Fruit fly (Drosophila melanogaster) whole organism, embryonic: Measurements from ENCODE around the gene Gdi.

ENCODE experiments used
- Bteb2 ChIP-seq: fragments of 200-800 bp; sonication (Bioruptor generic); optimal IDR thresholded peaks from 2 replicates; lab custom pipeline; 2016; ENCODE audit warnings: missing biosample characterization, missing genetic modification characterization
- CG10209 ChIP-seq: fragments of 200-800 bp; sonication (Bioruptor generic); optimal IDR thresholded peaks from 3 replicates; lab custom pipeline; 2017; ENCODE audit warnings: missing biosample characterization, mild to moderate bottlenecking, missing genetic modification characterization, missing genetic modification reagents
- CG11723 ChIP-seq: fragments of 200-800 bp; sonication (Bioruptor generic); optimal IDR thresholded peaks from 2 replicates; lab custom pipeline; 2017; ENCODE audit warnings: missing biosample characterization, mild to moderate bottlenecking, missing genetic modification characterization
- CG12219 ChIP-seq: fragments of 200-800 bp; sonication (Bioruptor generic); optimal IDR thresholded peaks from 3 replicates; lab custom pipeline; 2018; ENCODE audit warnings: missing biosample characterization, mild to moderate bottlenecking, missing genetic modification characterization
- CG12236 ChIP-seq: fragments of 200-800 bp; sonication (Bioruptor generic); optimal IDR thresholded peaks from 2 replicates; lab custom pipeline; 2016; ENCODE audit warnings: missing biosample characterization, missing genetic modification characterization
- CG12391 ChIP-seq: fragments of 200-800 bp; sonication (Bioruptor generic); optimal IDR thresholded peaks from 3 replicates; lab custom pipeline; 2018; ENCODE audit warnings: missing biosample characterization, mild to moderate bottlenecking, missing genetic modification characterization, moderate library complexity
- CG13624 ChIP-seq: fragments of 200-800 bp; sonication (Bioruptor generic); optimal IDR thresholded peaks from 2 replicates; lab custom pipeline; 2016; ENCODE audit warnings: missing biosample characterization, missing genetic modification characterization
- CG15269 ChIP-seq: fragments of 200-800 bp; sonication (Bioruptor generic); optimal IDR thresholded peaks from 2 replicates; lab custom pipeline; 2018; ENCODE audit warnings: missing biosample characterization, mild to moderate bottlenecking, missing genetic modification characterization, moderate library complexity
- CG16813 ChIP-seq: fragments of 200-800 bp; sonication (Bioruptor generic); IDR thresholded peaks from 3 replicates; pipeline ENCODE4 v1.3.6; 2022; ENCODE audit warnings: missing biosample characterization, missing genetic modification characterization; ENCODE audit not compliant: partially characterized antibody
- CG17186 ChIP-seq: fragments of 200-800 bp; sonication (Bioruptor generic); optimal IDR thresholded peaks from 3 replicates; lab custom pipeline; 2017; ENCODE audit warnings: missing biosample characterization, missing genetic modification reagents, missing genetic modification characterization
- CG18011 ChIP-seq: fragments of 200-800 bp; sonication (Bioruptor generic); optimal IDR thresholded peaks from 2 replicates; lab custom pipeline; 2017; ENCODE audit warnings: missing biosample characterization, missing genetic modification characterization, mild to moderate bottlenecking, moderate library complexity, missing genotype
- CG31441 ChIP-seq: fragments of 200-800 bp; sonication (Bioruptor generic); IDR thresholded peaks from 2 replicates; pipeline ENCODE4 v1.3.6; 2022; ENCODE audit warnings: missing biosample characterization, missing genetic modification characterization
- CG33557 ChIP-seq: fragments of 200-800 bp; sonication (Bioruptor generic); optimal IDR thresholded peaks from 2 replicates; lab custom pipeline; 2019; ENCODE audit warnings: missing biosample characterization, mild to moderate bottlenecking, missing genetic modification characterization, moderate library complexity
- CG34422 ChIP-seq: fragments of 200-800 bp; sonication (Bioruptor generic); IDR thresholded peaks from 3 replicates; pipeline ENCODE4 v1.3.6; 2022; ENCODE audit warnings: missing biosample characterization, missing genetic modification characterization
- CG4282 ChIP-seq: fragments of 200-800 bp; sonication (Bioruptor generic); optimal IDR thresholded peaks from 2 replicates; lab custom pipeline; 2016; ENCODE audit warnings: missing biosample characterization, missing genetic modification characterization
- CG6254 ChIP-seq: fragments of 200-800 bp; sonication (Bioruptor generic); optimal IDR thresholded peaks from 3 replicates; lab custom pipeline; 2017; ENCODE audit warnings: mild to moderate bottlenecking, missing biosample characterization, missing genetic modification reagents, missing genetic modification characterization
- CG7357 ChIP-seq: fragments of 200-800 bp; sonication (Bioruptor generic); IDR thresholded peaks from 3 replicates; pipeline ENCODE4 v1.3.6; 2022; ENCODE audit warnings: missing biosample characterization, missing genetic modification characterization
- CG8388 ChIP-seq: fragments of 200-800 bp; sonication (Bioruptor generic); optimal IDR thresholded peaks from 2 replicates; lab custom pipeline; 2019; ENCODE audit warnings: missing biosample characterization, mild to moderate bottlenecking, missing genetic modification characterization, moderate library complexity
- CG9609 ChIP-seq: fragments of 200-800 bp; sonication (Bioruptor generic); optimal IDR thresholded peaks from 3 replicates; lab custom pipeline; 2016; ENCODE audit warnings: missing biosample characterization, missing genetic modification characterization
- CG9727 ChIP-seq: fragments of 200-800 bp; sonication (Bioruptor generic); optimal IDR thresholded peaks from 3 replicates; lab custom pipeline; 2017; ENCODE audit warnings: missing biosample characterization, mild to moderate bottlenecking, missing genetic modification characterization
- Chrac-16 ChIP-seq: fragments of 200-800 bp; sonication (Bioruptor generic); optimal IDR thresholded peaks from 3 replicates; lab custom pipeline; 2016; ENCODE audit warnings: missing biosample characterization, missing genetic modification characterization
- ERR ChIP-seq: fragments of 200-800 bp; sonication (Bioruptor generic); optimal IDR thresholded peaks from 2 replicates; lab custom pipeline; 2016; ENCODE audit warnings: missing biosample characterization, missing genetic modification characterization
- Hand ChIP-seq: fragments of 200-800 bp; sonication (Bioruptor generic); optimal IDR thresholded peaks from 2 replicates; lab custom pipeline; 2017; ENCODE audit warnings: mild to moderate bottlenecking, missing biosample characterization, missing genetic modification reagents, missing genetic modification characterization
- Myb ChIP-seq: fragments of 200-800 bp; sonication (Bioruptor generic); optimal IDR thresholded peaks from 2 replicates; lab custom pipeline; 2016; ENCODE audit warnings: missing biosample characterization, missing genetic modification characterization
- NK7.1 ChIP-seq: fragments of 200-800 bp; sonication (Bioruptor generic); optimal IDR thresholded peaks from 3 replicates; lab custom pipeline; 2016; ENCODE audit warnings: missing biosample characterization, missing genetic modification characterization
- Nf-YA ChIP-seq: fragments of 200-800 bp; sonication (Bioruptor generic); IDR thresholded peaks from 2 replicates; pipeline ENCODE4 v1.3.6; 2022; ENCODE audit warnings: missing biosample characterization, missing genetic modification characterization
- Oaz ChIP-seq: fragments of 200-800 bp; sonication (Bioruptor generic); IDR thresholded peaks from 2 replicates; pipeline ENCODE4 v1.3.6; 2022; ENCODE audit warnings: missing biosample characterization, missing genetic modification characterization
- Stat92E ChIP-seq, 3 experiments: fragments of >200 bp in 2 of 3; fragments of 200-800 bp in 1 of 3; sonication (Bioruptor generic) in 1 of 3; optimal IDR thresholded peaks; 2 replicates each; lab custom pipeline; 2017 to 2019; ENCODE audit warnings: missing biosample characterization in 3 of 3, missing genetic modification characterization in 3 of 3, mild to moderate bottlenecking in 1 of 3, moderate library complexity in 1 of 3
- Tbp ChIP-seq: fragments of >200 bp; optimal IDR thresholded peaks from 2 replicates; lab custom pipeline; 2018; ENCODE audit warnings: missing biosample characterization, missing genetic modification characterization
- Vsx1 ChIP-seq: fragments of 200-800 bp; sonication (Bioruptor generic); optimal IDR thresholded peaks from 2 replicates; lab custom pipeline; 2017; ENCODE audit warnings: missing biosample characterization, mild to moderate bottlenecking, missing genetic modification characterization, missing genetic modification reagents
- ab ChIP-seq: fragments of 200-800 bp; sonication (Bioruptor generic); optimal IDR thresholded peaks from 2 replicates; lab custom pipeline; 2016; ENCODE audit warnings: missing biosample characterization, missing genetic modification characterization
- bcd ChIP-seq: fragments of 200-800 bp; sonication (Bioruptor generic); optimal IDR thresholded peaks from 2 replicates; lab custom pipeline; 2017; ENCODE audit warnings: missing biosample characterization, mild to moderate bottlenecking, missing genetic modification characterization
- chn ChIP-seq: fragments of 200-800 bp; sonication (Bioruptor generic); optimal IDR thresholded peaks from 2 replicates; lab custom pipeline; 2016; ENCODE audit warnings: missing biosample characterization, missing genetic modification characterization
- ci ChIP-seq: fragments of 200-800 bp; sonication (Bioruptor generic); IDR thresholded peaks from 3 replicates; pipeline ENCODE4 v1.3.6; 2022; ENCODE audit warnings: missing biosample characterization, missing genetic modification characterization
- danr ChIP-seq: fragments of 200-800 bp; sonication (Bioruptor generic); IDR thresholded peaks from 2 replicates; pipeline ENCODE4 v1.3.6; 2022; ENCODE audit warnings: missing biosample characterization, missing genetic modification characterization
- eve ChIP-seq, 2 experiments: fragments of >200 bp; optimal IDR thresholded peaks; 2 replicates each; lab custom pipeline; 2017; ENCODE audit warnings: missing biosample characterization in 2 of 2, missing genetic modification characterization in 2 of 2
- ftz-f1 ChIP-seq: fragments of 200-800 bp; sonication (Bioruptor generic); optimal IDR thresholded peaks from 2 replicates; lab custom pipeline; 2016; ENCODE audit warnings: missing biosample characterization, missing genetic modification characterization
- fu2 ChIP-seq: fragments of 200-800 bp; sonication (Bioruptor generic); optimal IDR thresholded peaks from 2 replicates; lab custom pipeline; 2016; ENCODE audit warnings: missing biosample characterization, missing genetic modification characterization
- hkb ChIP-seq, 2 experiments: fragments of 200-800 bp in 1 of 2; fragments of >200 bp in 1 of 2; sonication (Bioruptor generic) in 1 of 2; IDR thresholded peaks in 1 of 2; optimal IDR thresholded peaks in 1 of 2; 2 replicates each; pipeline versions ENCODE4 v1.3.6 to Lab custom; 2017 to 2022; ENCODE audit warnings: missing biosample characterization in 1 of 2, missing genetic modification characterization in 1 of 2
- kni ChIP-seq: fragments of 200-800 bp; sonication (Bioruptor generic); optimal IDR thresholded peaks from 3 replicates; lab custom pipeline; 2017; ENCODE audit warnings: mild to moderate bottlenecking, missing biosample characterization, missing genetic modification reagents, missing genetic modification characterization
- onecut ChIP-seq: fragments of 200-800 bp; sonication (Bioruptor generic); IDR thresholded peaks from 2 replicates; pipeline ENCODE4 v1.3.6; 2022; ENCODE audit warnings: missing biosample characterization, missing genetic modification characterization
- peb ChIP-seq: fragments of 200-800 bp; sonication (Bioruptor generic); IDR thresholded peaks from 2 replicates; pipeline ENCODE4 v1.3.6; 2022; ENCODE audit warnings: missing biosample characterization, missing genetic modification characterization
- pita ChIP-seq: fragments of 200-800 bp; sonication (Bioruptor generic); optimal IDR thresholded peaks from 2 replicates; lab custom pipeline; 2017; ENCODE audit warnings: missing biosample characterization, mild to moderate bottlenecking, missing genetic modification characterization
- ranshi ChIP-seq: fragments of 200-800 bp; sonication (Bioruptor generic); IDR thresholded peaks from 2 replicates; pipeline ENCODE4 v1.3.6; 2022; ENCODE audit warnings: missing biosample characterization, missing genetic modification characterization
- scrt ChIP-seq: fragments of 200-800 bp; sonication (Bioruptor generic); optimal IDR thresholded peaks from 2 replicates; lab custom pipeline; 2018; ENCODE audit warnings: missing biosample characterization, mild to moderate bottlenecking, missing genetic modification characterization, moderate library complexity
- shn ChIP-seq: fragments of 200-800 bp; sonication (Bioruptor generic); optimal IDR thresholded peaks from 3 replicates; lab custom pipeline; 2016; ENCODE audit warnings: missing biosample characterization, missing genetic modification characterization
- sima ChIP-seq: fragments of 200-800 bp; sonication (Bioruptor generic); optimal IDR thresholded peaks from 2 replicates; lab custom pipeline; 2016; ENCODE audit warnings: missing biosample characterization, missing genetic modification characterization
- tin ChIP-seq: fragments of 200-800 bp; sonication (Bioruptor generic); optimal IDR thresholded peaks from 3 replicates; lab custom pipeline; 2016; ENCODE audit warnings: missing biosample characterization, missing genetic modification characterization
- tup ChIP-seq: fragments of 200-800 bp; sonication (Bioruptor generic); optimal IDR thresholded peaks from 2 replicates; lab custom pipeline; 2016; ENCODE audit warnings: missing biosample characterization, mild to moderate bottlenecking, missing genetic modification characterization, moderate library complexity
- twi ChIP-seq: fragments of 200-800 bp; optimal IDR thresholded peaks from 2 replicates; lab custom pipeline; 2019; ENCODE audit warnings: missing biosample characterization, mild to moderate bottlenecking, missing genetic modification characterization, moderate library complexity
- unpg ChIP-seq: fragments of 200-800 bp; sonication (Bioruptor generic); optimal IDR thresholded peaks from 3 replicates; lab custom pipeline; 2018; ENCODE audit warnings: missing biosample characterization, mild to moderate bottlenecking, missing genetic modification characterization, moderate library complexity
- yki ChIP-seq: fragments of >200 bp; optimal IDR thresholded peaks from 3 replicates; lab custom pipeline; 2018

Gdi gene

DNA sequence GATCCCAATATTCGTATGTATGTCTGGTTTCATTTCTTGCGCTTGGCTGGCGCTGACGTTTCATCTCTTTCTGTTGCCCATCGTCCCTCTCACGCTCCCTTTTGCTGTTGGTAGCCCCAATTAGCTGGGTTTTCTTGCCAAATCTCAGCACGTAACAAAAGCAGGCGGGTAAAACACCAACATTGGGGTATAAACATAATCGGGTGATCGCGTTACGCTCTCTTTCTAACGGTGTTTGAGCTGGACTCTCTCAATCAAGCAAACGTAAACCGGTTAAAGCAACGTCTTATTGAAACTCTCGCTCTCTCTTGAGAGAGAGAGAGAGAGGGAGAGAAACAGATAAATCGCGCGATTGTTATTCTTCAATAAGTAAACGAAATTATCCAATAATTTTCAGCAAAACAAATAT, 28.1 kb upstream of the Gdi start (continued):
- TF ChIP-seq CG16813 (no peak), ci (no peak), yki (peak; percentile 63), hkb (optimal IDR thresholded peaks at IDR 0.05; lab: Kevin White, UChicago) (no peak), hkb (GFP tag; IDR thresholded peaks at IDR 0.05; lab: Robert Waterston, UW) (peak; percentile 31; the same call in 1 of the 2 replicates), CG10209 (no peak), CG4282 (GFP tag; lab: Kevin White, UChicago) (no peak), CG6254 (GFP tag; lab: Kevin White, UChicago) (no peak), ab (GFP tag; lab: Kevin White, UChicago) (no peak), eve (GFP tag; optimal IDR thresholded peaks at IDR 0.05; lab: Kevin White, UChicago) (no peak), CG11723 (GFP tag; lab: Kevin White, UChicago) (no peak), scrt (GFP tag; lab: Kevin White, UChicago) (no peak), CG12236 (no peak), Tbp (GFP tag; lab: Kevin White, UChicago) (no peak), CG17186 (GFP tag; lab: Kevin White, UChicago) (no peak), Hand (GFP tag; lab: Kevin White, UChicago) (no peak), twi (no peak), Myb (no peak), pita (GFP tag; lab: Kevin White, UChicago) (no peak), CG8388 (no peak), Stat92E (GFP tag; optimal IDR thresholded peaks at IDR 0.05; lab: Kevin White, UChicago) (no peak), CG7357 (GFP tag; lab: Robert Waterston, UW) (no peak), chn (GFP tag; lab: Kevin White, UChicago) (no peak), CG12219 (GFP tag; lab: Kevin White, UChicago) (no peak), CG15269 (peak; percentile 70), ftz-f1 (GFP tag; lab: Kevin White, UChicago) (no peak), bcd (no peak), NK7.1 (GFP tag; lab: Kevin White, UChicago) (no peak), sima (GFP tag; lab: Kevin White, UChicago) (no peak), CG9609 (GFP tag; lab: Kevin White, UChicago) (no peak), ERR (no peak), Bteb2 (GFP tag; lab: Kevin White, UChicago) (no peak), CG34422 (GFP tag; lab: Robert Waterston, UW) (no peak), CG18011 (GFP tag; lab: Kevin White, UChicago) (no peak), shn (GFP tag; lab: Kevin White, UChicago) (no peak), unpg (no peak), CG12391 (tag; lab: Kevin White, UChicago) (no peak), tin (GFP tag; lab: Kevin White, UChicago) (no peak), ranshi (GFP tag; lab: Robert Waterston, UW) (no peak), CG31441 (GFP tag; lab: Robert Waterston, UW) (no peak), Nf-YA (GFP tag; lab: Robert Waterston, UW) (no peak), fu2 (GFP tag; lab: Kevin White, UChicago) (no peak), CG9727 (no peak), onecut (no peak), kni (GFP tag; lab: Kevin White, UChicago) (peak; percentile 93), CG13624 (GFP tag; lab: Kevin White, UChicago) (no peak), Oaz (GFP tag; lab: Robert Waterston, UW) (no peak), tup (GFP tag; lab: Kevin White, UChicago) (no peak), peb (no peak), Vsx1 (GFP tag; lab: Kevin White, UChicago) (peak; percentile 90), Chrac-16 (GFP tag; lab: Kevin White, UChicago) (no peak), CG33557 (GFP tag; lab: Kevin White, UChicago) (no peak), danr (GFP tag; lab: Robert Waterston, UW) (no peak)
